Worm (Caenorhabditis elegans) whole organism, L3 larva: ENCODE results near the gene glr-7.

Experiments used
- R02D3.7 ChIP-seq: fragments of 150-350 bp; optimal IDR thresholded peaks from 2 replicates; lab custom pipeline; 2014; ENCODE audit warnings: missing biosample characterization, missing genetic modification characterization
- ZK546.5 ChIP-seq: sonication (generic microtip); optimal IDR thresholded peaks from 2 replicates; lab custom pipeline; 2017; ENCODE audit warnings: missing biosample characterization, missing genetic modification characterization
- aly-2 ChIP-seq: fragments of 150-350 bp; optimal IDR thresholded peaks from 2 replicates; lab custom pipeline; 2014; ENCODE audit warnings: missing biosample characterization, missing genetic modification characterization
- ama-1 ChIP-seq: fragments of 150-350 bp; optimal IDR thresholded peaks from 2 replicates; lab custom pipeline; 2018
- ceh-16 ChIP-seq: sonication (generic microtip); optimal IDR thresholded peaks from 2 replicates; lab custom pipeline; 2017; ENCODE audit warnings: missing biosample characterization, missing genetic modification characterization
- ceh-28 ChIP-seq: fragments of 150-350 bp; optimal IDR thresholded peaks from 2 replicates; lab custom pipeline; 2014; ENCODE audit warnings: missing biosample characterization, missing genetic modification reagents, missing genetic modification characterization
- ceh-82 ChIP-seq: fragments of 150-350 bp; optimal IDR thresholded peaks from 2 replicates; lab custom pipeline; 2014; ENCODE audit warnings: missing biosample characterization, missing genetic modification characterization
- daf-12 ChIP-seq: fragments of 150-350 bp; optimal IDR thresholded peaks from 2 replicates; lab custom pipeline; 2014; ENCODE audit warnings: missing biosample characterization, missing genetic modification reagents, missing genetic modification characterization
- egl-5 ChIP-seq: fragments of 150-350 bp; optimal IDR thresholded peaks from 2 replicates; lab custom pipeline; 2017; ENCODE audit warnings: missing biosample characterization, missing genetic modification reagents, missing genetic modification characterization, inconsistent platforms
- elt-1 ChIP-seq: fragments of 150-350 bp; optimal IDR thresholded peaks from 2 replicates; lab custom pipeline; 2014; ENCODE audit warnings: missing biosample characterization, missing genetic modification characterization
- elt-2 ChIP-seq: sonication (generic microtip); optimal IDR thresholded peaks from 2 replicates; lab custom pipeline; 2016; ENCODE audit warnings: missing genetic modification reagents, mild to moderate bottlenecking, missing genetic modification characterization, missing compliant biosample characterization
- elt-3 ChIP-seq, 3 experiments: fragments of 150-350 bp in 1 of 3; sonication (generic microtip) in 2 of 3; optimal IDR thresholded peaks; 2 replicates in 2 of 3; 4 replicates in 1 of 3; lab custom pipeline; 2014 to 2017; ENCODE audit warnings: missing biosample characterization in 3 of 3, missing genetic modification characterization in 3 of 3
- eor-1 ChIP-seq, 2 experiments: fragments of 150-350 bp; optimal IDR thresholded peaks; 2 replicates each; lab custom pipeline; 2014 to 2018; ENCODE audit warnings: missing biosample characterization in 2 of 2, missing genetic modification characterization in 2 of 2
- fkh-10 ChIP-seq: sonication (generic microtip); optimal IDR thresholded peaks from 2 replicates; lab custom pipeline; 2017; ENCODE audit warnings: missing biosample characterization, missing genetic modification reagents, missing genetic modification characterization
- fkh-2 ChIP-seq: fragments of 150-350 bp; optimal IDR thresholded peaks from 2 replicates; lab custom pipeline; 2014; ENCODE audit warnings: missing biosample characterization, missing genetic modification reagents, missing genetic modification characterization
- fos-1 ChIP-seq: fragments of 150-350 bp; optimal IDR thresholded peaks from 2 replicates; lab custom pipeline; 2014; ENCODE audit warnings: missing biosample characterization, missing genetic modification characterization
- hmg-11 ChIP-seq: sonication (generic microtip); optimal IDR thresholded peaks from 2 replicates; lab custom pipeline; 2016; ENCODE audit warnings: missing genetic modification characterization, missing compliant biosample characterization
- jun-1 ChIP-seq: fragments of 150-350 bp; optimal IDR thresholded peaks from 2 replicates; lab custom pipeline; 2014; ENCODE audit warnings: missing biosample characterization, missing genetic modification reagents, missing genetic modification characterization
- lin-15B ChIP-seq: fragments of 150-350 bp; optimal IDR thresholded peaks from 2 replicates; lab custom pipeline; 2014; ENCODE audit warnings: missing biosample characterization, missing genetic modification characterization
- lin-39 ChIP-seq: fragments of 150-350 bp; optimal IDR thresholded peaks from 2 replicates; lab custom pipeline; 2018; ENCODE audit warnings: missing biosample characterization, missing genetic modification reagents, missing genetic modification characterization
- lsy-12 ChIP-seq: sonication (generic microtip); optimal IDR thresholded peaks from 2 replicates; lab custom pipeline; 2016; ENCODE audit warnings: mild to moderate bottlenecking, missing genetic modification characterization, missing compliant biosample characterization
- mdl-1 ChIP-seq: fragments of 150-350 bp; optimal IDR thresholded peaks from 2 replicates; lab custom pipeline; 2014; ENCODE audit warnings: missing biosample characterization, missing genetic modification characterization
- mml-1 ChIP-seq: fragments of 150-350 bp; sonication (generic microtip); optimal IDR thresholded peaks from 3 replicates; lab custom pipeline; 2014; ENCODE audit warnings: missing biosample characterization, missing genetic modification characterization
- nfya-1 ChIP-seq: sonication (generic microtip); optimal IDR thresholded peaks from 2 replicates; lab custom pipeline; 2017; ENCODE audit warnings: missing genetic modification characterization, mild to moderate bottlenecking, missing compliant biosample characterization, antibody characterized with exemption, moderate library complexity; ENCODE audit not compliant: insufficient read depth
- nhr-11 ChIP-seq: fragments of 150-350 bp; optimal IDR thresholded peaks from 2 replicates; lab custom pipeline; 2014; ENCODE audit warnings: missing biosample characterization, missing genetic modification characterization
- nhr-12 ChIP-seq: fragments of 150-350 bp; optimal IDR thresholded peaks from 2 replicates; lab custom pipeline; 2014; ENCODE audit warnings: missing biosample characterization, missing genetic modification characterization
- nhr-23 ChIP-seq: fragments of 150-350 bp; optimal IDR thresholded peaks from 2 replicates; lab custom pipeline; 2014; ENCODE audit warnings: missing biosample characterization, missing genetic modification reagents, missing genetic modification characterization
- nhr-25 ChIP-seq: sonication (generic microtip); optimal IDR thresholded peaks from 2 replicates; lab custom pipeline; 2017; ENCODE audit warnings: missing biosample characterization, missing genetic modification characterization
- nhr-28 ChIP-seq: fragments of 150-350 bp; optimal IDR thresholded peaks from 2 replicates; lab custom pipeline; 2014; ENCODE audit warnings: missing biosample characterization, missing genetic modification characterization
- nhr-43 ChIP-seq: sonication (generic microtip); optimal IDR thresholded peaks from 2 replicates; lab custom pipeline; 2016; ENCODE audit warnings: mild to moderate bottlenecking, missing genetic modification characterization, missing compliant biosample characterization; ENCODE audit not compliant: poor library complexity, severe bottlenecking
- nhr-67 ChIP-seq: fragments of 150-350 bp; optimal IDR thresholded peaks from 2 replicates; lab custom pipeline; 2014; ENCODE audit warnings: missing biosample characterization, missing genetic modification characterization
- nhr-76 ChIP-seq: fragments of 150-350 bp; sonication (generic microtip); optimal IDR thresholded peaks from 5 replicates; lab custom pipeline; 2014; ENCODE audit warnings: missing biosample characterization, missing genetic modification characterization
- nhr-77 ChIP-seq: fragments of 150-350 bp; optimal IDR thresholded peaks from 2 replicates; lab custom pipeline; 2014; ENCODE audit warnings: missing biosample characterization, missing genetic modification characterization
- pha-4 ChIP-seq: fragments of 150-350 bp; optimal IDR thresholded peaks from 2 replicates; lab custom pipeline; 2014; ENCODE audit warnings: missing biosample characterization, missing genetic modification reagents, missing genetic modification characterization
- pqm-1 ChIP-seq: fragments of 150-350 bp; optimal IDR thresholded peaks from 2 replicates; lab custom pipeline; 2017; ENCODE audit warnings: missing biosample characterization, missing genetic modification characterization, inconsistent platforms
- skn-1 ChIP-seq: fragments of 150-350 bp; optimal IDR thresholded peaks from 2 replicates; lab custom pipeline; 2014; ENCODE audit warnings: missing biosample characterization, missing genetic modification characterization
- snpc-4 ChIP-seq: fragments of 150-350 bp; optimal IDR thresholded peaks from 2 replicates; lab custom pipeline; 2014; ENCODE audit warnings: missing biosample characterization, missing genetic modification characterization
- tbx-2 ChIP-seq: sonication (generic microtip); optimal IDR thresholded peaks from 2 replicates; lab custom pipeline; 2016; ENCODE audit warnings: mild to moderate bottlenecking, missing genetic modification characterization, missing compliant biosample characterization
- unc-39 ChIP-seq: sonication (generic microtip); optimal IDR thresholded peaks from 4 replicates; lab custom pipeline; 2017; ENCODE audit warnings: missing biosample characterization, missing genetic modification characterization
- unc-62 ChIP-seq: fragments of 150-350 bp; sonication (generic microtip); optimal IDR thresholded peaks from 4 replicates; lab custom pipeline; 2014; ENCODE audit warnings: missing biosample characterization, missing genetic modification reagents, missing genetic modification characterization
- zag-1 ChIP-seq: fragments of 150-350 bp; optimal IDR thresholded peaks from 2 replicates; lab custom pipeline; 2014; ENCODE audit warnings: missing biosample characterization, missing genetic modification characterization
- ztf-11 ChIP-seq: fragments of 150-350 bp; optimal IDR thresholded peaks from 2 replicates; lab custom pipeline; 2014; ENCODE audit warnings: missing biosample characterization, missing genetic modification characterization
- ztf-4 ChIP-seq: fragments of 150-350 bp; optimal IDR thresholded peaks from 2 replicates; lab custom pipeline; 2014; ENCODE audit warnings: missing biosample characterization, missing genetic modification characterization

glr-7 gene

ce11 chrX:2368042-2368814 is 51.4 kb downstream of the glr-7 start:
- TF ChIP-seq pqm-1 (tag; lab: Kevin White, UChicago) (no peak), jun-1 (peak; percentile 5), R02D3.7 (tag; lab: Kevin White, UChicago) (no peak), ama-1 (lab: Kevin White, UChicago) (no peak), nhr-11 (tag; lab: Kevin White, UChicago) (no peak), nfya-1 (tag; lab: Kevin White, UChicago) (no peak), daf-12 (tag; lab: Kevin White, UChicago) (no peak), nhr-23 (tag; lab: Kevin White, UChicago) (no peak), pha-4 (peak; percentile 79), nhr-25 (tag; lab: Kevin White, UChicago) (peak; percentile 80), skn-1 (tag; lab: Kevin White, UChicago) (no peak), nhr-43 (tag; lab: Kevin White, UChicago) (no peak), ceh-28 (tag; lab: Kevin White, UChicago) (peak; percentile 11), elt-2 (no peak), elt-1 (tag; lab: Kevin White, UChicago) (no peak), ztf-11 (tag; lab: Kevin White, UChicago) (no peak), ZK546.5 (no peak), elt-3 (tag; optimal IDR thresholded peaks at IDR 0.05; lab: Kevin White, UChicago) (no peak), snpc-4 (tag; lab: Kevin White, UChicago) (peak; percentile 20)
- TF ChIP-seq, all 47 proteins: peak for 5

- TF ChIP-seq egl-5 (no peak), nhr-43 (tag; lab: Kevin White, UChicago) (no peak), daf-12 (tag; lab: Kevin White, UChicago) (no peak), nhr-77 (tag; lab: Kevin White, UChicago) (no peak), ceh-28 (tag; lab: Kevin White, UChicago) (no peak), lin-39 (tag; lab: Kevin White, UChicago) (no peak), ceh-16 (no peak), hmg-11 (tag; lab: Kevin White, UChicago) (no peak), fkh-10 (GFP tag; lab: Kevin White, UChicago) (no peak), ceh-82 (no peak), aly-2 (no peak), jun-1 (no peak), zag-1 (tag; lab: Kevin White, UChicago) (no peak)
These were observed 53.8 kb downstream of the glr-7 start, which contains the start of gene T24D8.6 for ce11 chrX:2365890-2366289. Gene T24D8.6, minus strand, starts transcription at chrX:2365990.

ce11 chrX:2364703-2365299 is 54.9 kb downstream of the glr-7 start:
- TF ChIP-seq mml-1 (tag; lab: Kevin White, UChicago) (no peak), elt-2 (peak; percentile 74), fkh-2 (no peak), ama-1 (lab: Kevin White, UChicago) (no peak), fkh-10 (GFP tag; lab: Kevin White, UChicago) (no peak), nhr-43 (tag; lab: Kevin White, UChicago) (peak; percentile 97), nhr-67 (tag; lab: Kevin White, UChicago) (peak; percentile 61), nhr-11 (tag; lab: Kevin White, UChicago) (peak; percentile 70), lin-39 (tag; lab: Kevin White, UChicago) (no peak), elt-3 (tag; optimal IDR thresholded peaks at IDR 0.05; lab: Kevin White, UChicago) (peak; percentile 60 to 94 (median 91)), unc-62 (peak; percentile 4), skn-1 (tag; lab: Kevin White, UChicago) (peak; percentile 90), mdl-1 (tag; lab: Kevin White, UChicago) (peak; percentile 67), ztf-11 (tag; lab: Kevin White, UChicago) (no peak), unc-39 (tag; lab: Kevin White, UChicago) (no peak), ceh-28 (tag; lab: Kevin White, UChicago) (peak; percentile 98), nhr-76 (tag; lab: Kevin White, UChicago) (peak; percentile 74), eor-1 (tag; optimal IDR thresholded peaks at IDR 0.05; lab: Kevin White, UChicago) (peak in 1 of 2 experiments; percentile 48), tbx-2 (tag; lab: Kevin White, UChicago) (peak; percentile 96), pha-4 (peak; percentile 95), lsy-12 (tag; lab: Kevin White, UChicago) (peak; percentile 88), egl-5 (peak; percentile 42), nfya-1 (tag; lab: Kevin White, UChicago) (peak; percentile 51), jun-1 (peak; percentile 97), nhr-28 (tag; lab: Kevin White, UChicago) (peak; percentile 66), ceh-82 (peak; percentile 94), hmg-11 (tag; lab: Kevin White, UChicago) (peak; percentile 81), lin-15B (tag; lab: Kevin White, UChicago) (no peak), ceh-16 (no peak), daf-12 (tag; lab: Kevin White, UChicago) (peak; percentile 45), nhr-23 (tag; lab: Kevin White, UChicago) (peak; percentile 97), R02D3.7 (tag; lab: Kevin White, UChicago) (peak; percentile 80), ztf-4 (tag; lab: Kevin White, UChicago) (peak; percentile 70), pqm-1 (tag; lab: Kevin White, UChicago) (peak; percentile 88), fos-1 (tag; lab: Kevin White, UChicago) (peak; percentile 89), nhr-25 (tag; lab: Kevin White, UChicago) (peak; percentile 85), nhr-12 (tag; lab: Kevin White, UChicago) (no peak)
